Worm (Caenorhabditis elegans) whole organism, L2 larva: ENCODE data around the gene F11E6.11.

Experiments
- ama-1 ChIP-seq: fragments of 150-350 bp; optimal IDR thresholded peaks from 2 replicates; lab custom pipeline; 2018; ENCODE audit warnings: inconsistent platforms
- nhr-25 ChIP-seq: fragments of 150-350 bp; sonication (generic microtip); optimal IDR thresholded peaks from 3 replicates; lab custom pipeline; 2014; ENCODE audit warnings: missing biosample characterization, missing genetic modification characterization

DNA sequence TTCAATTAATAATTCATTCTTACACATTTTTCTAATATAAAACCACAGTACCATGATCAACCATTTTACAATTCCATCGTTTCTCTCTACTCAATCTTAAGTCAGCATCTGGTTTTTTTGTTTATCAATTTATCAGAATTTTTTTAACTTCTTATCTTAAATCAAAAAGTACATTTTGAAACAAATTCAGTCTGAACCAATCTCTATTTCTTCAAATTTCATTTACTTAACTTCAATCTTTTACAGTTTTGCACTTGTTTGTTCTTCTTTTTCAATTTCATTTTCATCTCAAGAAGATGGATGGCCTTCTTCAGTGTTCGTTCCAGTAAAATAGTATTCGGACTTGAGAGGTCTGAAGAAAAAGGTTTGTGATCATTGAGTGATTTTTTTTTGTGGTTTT, 30.4 kb downstream of the F11E6.11 start, which contains the start of gene gba-3:
- TF ChIP-seq nhr-25 (peak; percentile 47), ama-1 (lab: Kevin White, UChicago) (no peak)
